Fruit fly (Drosophila melanogaster) whole organism, prepupa: ENCODE data around the gene pinta.

ENCODE experiments used
- Blimp-1 ChIP-seq: fragments of 200-800 bp; sonication (Bioruptor generic); optimal IDR thresholded peaks from 3 replicates; lab custom pipeline; 2017; ENCODE audit warnings: missing biosample characterization, missing genetic modification characterization, mild to moderate bottlenecking, moderate library complexity, missing genetic modification reagents
- CG10631 ChIP-seq: fragments of 200-800 bp; sonication (Bioruptor generic); optimal IDR thresholded peaks from 2 replicates; lab custom pipeline; 2016; ENCODE audit warnings: missing biosample characterization, missing genetic modification characterization
- CG10669 ChIP-seq: fragments of 200-800 bp; sonication (Bioruptor generic); optimal IDR thresholded peaks from 3 replicates; lab custom pipeline; 2018; ENCODE audit warnings: missing biosample characterization, mild to moderate bottlenecking, missing genetic modification characterization, moderate library complexity
- CG11762 ChIP-seq: fragments of 200-800 bp; sonication (Bioruptor generic); optimal IDR thresholded peaks from 3 replicates; lab custom pipeline; 2016; ENCODE audit warnings: missing biosample characterization, missing genetic modification characterization; ENCODE audit not compliant: insufficient read depth
- CG1621 ChIP-seq: fragments of 200-800 bp; sonication (Bioruptor generic); optimal IDR thresholded peaks from 3 replicates; lab custom pipeline; 2018; ENCODE audit warnings: missing biosample characterization, mild to moderate bottlenecking, missing genetic modification characterization
- CG16779 ChIP-seq: fragments of 200-800 bp; sonication (Bioruptor generic); optimal IDR thresholded peaks from 3 replicates; lab custom pipeline; 2017; ENCODE audit warnings: missing biosample characterization, mild to moderate bottlenecking, missing genetic modification characterization
- CG3032 ChIP-seq: fragments of 200-800 bp; optimal IDR thresholded peaks from 2 replicates; lab custom pipeline; 2019; ENCODE audit warnings: missing biosample characterization, mild to moderate bottlenecking, missing genetic modification characterization, moderate library complexity
- CG31627 ChIP-seq: fragments of 200-800 bp; sonication (Bioruptor generic); optimal IDR thresholded peaks from 3 replicates; lab custom pipeline; 2016; ENCODE audit warnings: missing biosample characterization, missing genetic modification characterization
- CG32006 ChIP-seq: fragments of 200-800 bp; sonication (Bioruptor generic); optimal IDR thresholded peaks from 3 replicates; lab custom pipeline; 2017; ENCODE audit warnings: missing biosample characterization, mild to moderate bottlenecking, missing genetic modification characterization
- CG34406 ChIP-seq: fragments of 200-800 bp; sonication (Bioruptor generic); optimal IDR thresholded peaks from 3 replicates; lab custom pipeline; 2016; ENCODE audit warnings: missing biosample characterization, missing genetic modification characterization
- CG3919 ChIP-seq: fragments of 200-800 bp; sonication (Bioruptor generic); optimal IDR thresholded peaks from 3 replicates; lab custom pipeline; 2016; ENCODE audit warnings: missing biosample characterization, missing genetic modification characterization
- CG4318 ChIP-seq: fragments of 200-800 bp; sonication (Bioruptor generic); optimal IDR thresholded peaks from 3 replicates; lab custom pipeline; 2017; ENCODE audit warnings: missing biosample characterization, mild to moderate bottlenecking, missing genetic modification characterization
- CG6163 ChIP-seq: fragments of 200-800 bp; sonication (Bioruptor generic); IDR thresholded peaks from 3 replicates; pipeline ENCODE4 v1.3.6; 2022; ENCODE audit warnings: missing biosample characterization, missing genetic modification characterization
- CG6276 ChIP-seq: fragments of 200-800 bp; sonication (Bioruptor generic); optimal IDR thresholded peaks from 2 replicates; lab custom pipeline; 2017; ENCODE audit warnings: missing biosample characterization, mild to moderate bottlenecking, missing genetic modification characterization
- CG6854 ChIP-seq: fragments of 200-800 bp; sonication (Bioruptor generic); optimal IDR thresholded peaks from 2 replicates; lab custom pipeline; 2017; ENCODE audit warnings: missing biosample characterization, mild to moderate bottlenecking, missing genetic modification characterization
- CG7368 ChIP-seq: fragments of 200-800 bp; sonication (Bioruptor generic); optimal IDR thresholded peaks from 3 replicates; lab custom pipeline; 2016; ENCODE audit warnings: missing biosample characterization, missing genetic modification characterization
- CG8119 ChIP-seq: fragments of 200-800 bp; sonication (Bioruptor generic); IDR thresholded peaks from 3 replicates; pipeline ENCODE4 v1.3.6; 2022; ENCODE audit warnings: missing biosample characterization, missing genetic modification characterization
- CG8632 ChIP-seq: fragments of 200-800 bp; sonication (Bioruptor generic); optimal IDR thresholded peaks from 3 replicates; lab custom pipeline; 2016; ENCODE audit warnings: missing biosample characterization, missing genetic modification characterization
- CG9139 ChIP-seq: fragments of 200-800 bp; sonication (Bioruptor generic); optimal IDR thresholded peaks from 3 replicates; lab custom pipeline; 2017; ENCODE audit warnings: missing biosample characterization, mild to moderate bottlenecking, missing genetic modification characterization
- Eip75B ChIP-seq: fragments of 200-800 bp; sonication (Bioruptor generic); optimal IDR thresholded peaks from 3 replicates; lab custom pipeline; 2016; ENCODE audit warnings: missing biosample characterization, missing genetic modification characterization
- Eip78C ChIP-seq: fragments of 200-800 bp; sonication (Bioruptor generic); peaks from one replicate; lab custom pipeline; 2016; ENCODE audit warnings: missing biosample characterization, missing genetic modification characterization
- Eip93F ChIP-seq: fragments of 200-800 bp; sonication (Bioruptor generic); optimal IDR thresholded peaks from 2 replicates; lab custom pipeline; 2016; ENCODE audit warnings: missing biosample characterization, mild to moderate bottlenecking, missing genetic modification characterization
- Ets21C ChIP-seq: fragments of 200-800 bp; sonication (Bioruptor generic); optimal IDR thresholded peaks from 3 replicates; lab custom pipeline; 2016; ENCODE audit warnings: missing biosample characterization, missing genetic modification characterization
- Gug ChIP-seq: fragments of 200-800 bp; sonication (Bioruptor generic); IDR thresholded peaks from 2 replicates; pipeline ENCODE4 v1.3.6; 2022; ENCODE audit warnings: missing biosample characterization, missing genetic modification characterization
- Hr4 ChIP-seq: fragments of 200-800 bp; sonication (Bioruptor generic); optimal IDR thresholded peaks from 3 replicates; lab custom pipeline; 2016; ENCODE audit warnings: missing biosample characterization, missing genetic modification characterization
- Met ChIP-seq: fragments of 200-800 bp; sonication (Bioruptor generic); optimal IDR thresholded peaks from 3 replicates; lab custom pipeline; 2016; ENCODE audit warnings: missing biosample characterization, missing genetic modification characterization
- OdsH ChIP-seq: fragments of 200-800 bp; sonication (Bioruptor generic); optimal IDR thresholded peaks from 3 replicates; lab custom pipeline; 2016; ENCODE audit warnings: missing biosample characterization, missing genetic modification characterization
- Smox ChIP-seq: fragments of 200-800 bp; sonication (Bioruptor generic); optimal IDR thresholded peaks from 3 replicates; lab custom pipeline; 2016; ENCODE audit warnings: missing biosample characterization, missing genetic modification characterization
- Sox14 ChIP-seq: fragments of 200-800 bp; sonication (Bioruptor generic); optimal IDR thresholded peaks from 3 replicates; lab custom pipeline; 2016; ENCODE audit warnings: missing biosample characterization, missing genetic modification characterization
- Sox15 ChIP-seq: fragments of 200-800 bp; sonication (Bioruptor generic); optimal IDR thresholded peaks from 3 replicates; lab custom pipeline; 2016; ENCODE audit warnings: missing biosample characterization, missing genetic modification characterization
- cyc ChIP-seq: fragments of 200-800 bp; sonication (Bioruptor generic); optimal IDR thresholded peaks from 3 replicates; lab custom pipeline; 2016; ENCODE audit warnings: missing biosample characterization, missing genetic modification characterization
- esn ChIP-seq: fragments of 200-800 bp; sonication (Bioruptor generic); optimal IDR thresholded peaks from 2 replicates; lab custom pipeline; 2016; ENCODE audit warnings: missing biosample characterization, mild to moderate bottlenecking, missing genetic modification characterization, moderate library complexity
- fd59A ChIP-seq: fragments of 200-800 bp; sonication (Bioruptor generic); optimal IDR thresholded peaks from 2 replicates; lab custom pipeline; 2017; ENCODE audit warnings: missing biosample characterization, mild to moderate bottlenecking, missing genetic modification characterization, missing genetic modification reagents
- fkh ChIP-seq: fragments of 200-800 bp; sonication (Bioruptor generic); optimal IDR thresholded peaks from 3 replicates; lab custom pipeline; 2017; ENCODE audit warnings: missing biosample characterization, mild to moderate bottlenecking, missing genetic modification characterization, moderate library complexity
- net ChIP-seq: fragments of 200-800 bp; sonication (Bioruptor generic); optimal IDR thresholded peaks from 3 replicates; lab custom pipeline; 2016; ENCODE audit warnings: missing biosample characterization, missing genetic modification characterization
- salr ChIP-seq, 2 experiments: fragments of 200-800 bp; sonication (Bioruptor generic); optimal IDR thresholded peaks; 3 replicates each; lab custom pipeline; 2016 to 2018; ENCODE audit warnings: missing biosample characterization in 2 of 2, missing genetic modification characterization in 2 of 2, mild to moderate bottlenecking in 1 of 2
- ss ChIP-seq, 2 experiments: fragments of 200-800 bp; sonication (Bioruptor generic); optimal IDR thresholded peaks; 2 replicates in 1 of 2; 3 replicates in 1 of 2; lab custom pipeline; 2017 to 2018; ENCODE audit warnings: mild to moderate bottlenecking in 2 of 2, missing biosample characterization in 2 of 2, missing genetic modification characterization in 2 of 2, moderate library complexity in 1 of 2
- svp ChIP-seq: fragments of 200-800 bp; sonication (Bioruptor generic); peaks from one replicate; lab custom pipeline; 2016; ENCODE audit warnings: missing biosample characterization, missing genetic modification characterization
- topi ChIP-seq: fragments of 200-800 bp; sonication (Bioruptor generic); optimal IDR thresholded peaks from 3 replicates; lab custom pipeline; 2016; ENCODE audit warnings: missing biosample characterization, missing genetic modification characterization
- vri ChIP-seq: fragments of 200-800 bp; sonication (Bioruptor generic); optimal IDR thresholded peaks from 3 replicates; lab custom pipeline; 2016; ENCODE audit warnings: missing biosample characterization, mild to moderate bottlenecking, missing genetic modification characterization

pinta gene

DNA sequence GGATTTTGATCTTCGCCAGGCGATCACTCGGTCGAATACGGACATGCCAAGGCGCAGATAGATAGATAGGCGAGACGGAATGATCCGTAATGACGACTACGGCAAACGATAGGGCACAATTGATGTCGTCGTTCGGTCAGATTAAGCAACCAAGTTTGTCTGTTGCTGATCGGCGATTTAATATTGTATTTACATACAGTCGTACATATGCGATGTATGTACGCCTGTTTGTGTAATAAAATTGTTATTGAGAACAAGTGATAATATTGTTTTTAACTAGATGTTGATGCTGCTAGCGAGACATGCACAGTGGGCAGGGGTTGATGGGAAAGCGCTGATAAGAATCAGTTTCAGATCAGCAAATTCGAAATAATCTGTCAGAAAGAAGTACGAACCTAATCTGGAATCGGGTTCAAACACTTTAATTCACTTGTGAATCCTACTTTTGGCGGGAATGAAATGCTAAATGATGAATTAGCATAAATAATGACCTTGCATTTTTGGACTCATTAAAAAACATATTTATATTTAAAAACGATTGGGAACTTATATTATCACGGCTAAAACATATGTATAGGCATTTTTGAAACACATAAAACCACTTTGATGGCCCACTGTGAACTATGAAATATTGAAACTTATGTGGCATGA, 30.7 kb upstream of the pinta start (continued):
- TF ChIP-seq ss (GFP tag; optimal IDR thresholded peaks at IDR 0.05; lab: Kevin White, UChicago): peak in 1 of 2 experiments; percentile 48
- no peak for TF ChIP-seq Smox (GFP tag; lab: Kevin White, UChicago)
- TF ChIP-seq CG7368 (GFP tag; lab: Kevin White, UChicago): no peak
- TF ChIP-seq Eip93F (GFP tag; lab: Kevin White, UChicago): no peak
- no peak for TF ChIP-seq CG6854 (GFP tag; lab: Kevin White, UChicago)
- peak; percentile 53 for TF ChIP-seq CG10669 (GFP tag; lab: Kevin White, UChicago)
- TF ChIP-seq Met (GFP tag; lab: Kevin White, UChicago): no peak
- peak; percentile 35 for TF ChIP-seq CG16779
- TF ChIP-seq CG11762 (GFP tag; lab: Kevin White, UChicago): peak; percentile 37
- peak; percentile 29 for TF ChIP-seq CG8632 (GFP tag; lab: Kevin White, UChicago)
- peak; percentile 35 for TF ChIP-seq CG3919
- TF ChIP-seq CG10631 (GFP tag; lab: Kevin White, UChicago): peak; percentile 20
- TF ChIP-seq Hr4 (GFP tag; lab: Kevin White, UChicago): no peak
- peak; percentile 16 for TF ChIP-seq fd59A (GFP tag; lab: Kevin White, UChicago)
- peak; percentile 20 for TF ChIP-seq esn (GFP tag; lab: Kevin White, UChicago)
- peak; percentile 18 for TF ChIP-seq CG1621 (tag; lab: Kevin White, UChicago)

dm6 chr3R:22454397-22455334, 29.9 kb upstream of the pinta start:
- no peak for TF ChIP-seq Blimp-1 (GFP tag; lab: Kevin White, UChicago)
- TF ChIP-seq svp (GFP tag; lab: Kevin White, UChicago): peak; percentile 98
- TF ChIP-seq CG31627: no peak

- no peak for TF ChIP-seq Gug (GFP tag; lab: Robert Waterston, UW)
- TF ChIP-seq CG6163: no peak
- no peak for TF ChIP-seq Eip93F (GFP tag; lab: Kevin White, UChicago)
- TF ChIP-seq fkh (GFP tag; lab: Kevin White, UChicago): peak; percentile 15
- TF ChIP-seq, all 60 proteins: peak for 1
Measured at dm6 chr3R:22449871-22450424, 25.2 kb upstream of the pinta start.

dm6 chr3R:22447874-22448254, 23.1 kb upstream of the pinta start, which contains the start of gene CG34376:
TSS of gene CG34376 (plus strand) at chr3R:22448099.
- TF ChIP-seq CG11762 (GFP tag; lab: Kevin White, UChicago) (no peak), CG6163 (peak; percentile 74), net (GFP tag; lab: Kevin White, UChicago) (peak; percentile 46), CG6276 (GFP tag; lab: Kevin White, UChicago) (no peak), CG3032 (tag; lab: Kevin White, UChicago) (peak; percentile 6), CG7368 (GFP tag; lab: Kevin White, UChicago) (no peak), Met (GFP tag; lab: Kevin White, UChicago) (peak; percentile 5), vri (GFP tag; lab: Kevin White, UChicago) (peak; percentile 18), Eip78C (no peak), Sox15 (GFP tag; lab: Kevin White, UChicago) (no peak), CG32006 (GFP tag; lab: Kevin White, UChicago) (peak; percentile 55), CG8119 (peak; percentile 73; the same call in 1 of the 3 replicates), Sox14 (GFP tag; lab: Kevin White, UChicago) (peak; percentile 18), Eip93F (GFP tag; lab: Kevin White, UChicago) (no peak), CG1621 (tag; lab: Kevin White, UChicago) (peak; percentile 94), CG34406 (GFP tag; lab: Kevin White, UChicago) (peak; percentile 13), CG10669 (GFP tag; lab: Kevin White, UChicago) (no peak), Gug (GFP tag; lab: Robert Waterston, UW) (peak; percentile 51), CG3919 (peak; percentile 18), topi (peak; percentile 0), cyc (GFP tag; lab: Kevin White, UChicago) (no peak), Eip75B (GFP tag; lab: Kevin White, UChicago) (no peak), CG6854 (GFP tag; lab: Kevin White, UChicago) (peak; percentile 63), svp (GFP tag; lab: Kevin White, UChicago) (peak; percentile 54), Ets21C (GFP tag; lab: Kevin White, UChicago) (no peak), OdsH (GFP tag; lab: Kevin White, UChicago) (no peak), CG10631 (GFP tag; lab: Kevin White, UChicago) (peak; percentile 25), CG9139 (GFP tag; lab: Kevin White, UChicago) (peak; percentile 18), CG4318 (peak; percentile 27), salr (GFP tag; optimal IDR thresholded peaks at IDR 0.05; lab: Kevin White, UChicago) (peak in 1 of 2 experiments; percentile 55)
